In the genomic region with DNA sequence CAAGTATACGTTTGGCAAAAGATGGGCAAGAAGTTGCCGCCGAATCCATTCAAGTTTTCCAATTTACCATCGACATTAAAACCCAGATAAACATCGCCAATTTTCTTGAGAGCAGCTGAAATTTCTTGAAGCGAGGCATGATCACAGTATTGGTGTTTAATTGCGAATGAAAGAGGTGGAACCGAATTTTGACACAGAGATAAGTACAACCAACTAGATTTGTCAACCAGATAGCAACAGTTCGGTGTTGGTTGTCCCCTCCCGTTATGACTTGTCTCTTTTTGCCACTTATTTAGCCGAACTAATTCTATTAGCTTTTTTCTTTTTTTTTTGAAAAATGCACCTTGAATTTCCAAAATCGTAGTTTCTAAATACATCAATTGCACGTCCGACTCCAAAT, we compare ENCODE assay signal across 3 worm cellular contexts.
TF ChIP-seq lines count a peak whose summit lies in the region.

No protein-coding gene starts in this region.

TF ChIP-seq in whole organism, L1 larva, 84 proteins besides CTCF, POLR2A, EP300 and RAD21:
- no peak for TF ChIP-seq sup-37 (GFP tag; optimal IDR thresholded peaks at IDR 0.05; lab: Kevin White, UChicago)
- peak; percentile 22 for TF ChIP-seq lin-14 (GFP tag; optimal IDR thresholded peaks at IDR 0.05; lab: Kevin White, UChicago)
- no peak for TF ChIP-seq nhr-76 (tag; optimal IDR thresholded peaks at IDR 0.05; lab: Kevin White, UChicago)

TF ChIP-seq in whole organism, L3 larva, 47 proteins besides CTCF, POLR2A, EP300 and RAD21:
- TF ChIP-seq nhr-25 (tag; optimal IDR thresholded peaks at IDR 0.05; lab: Kevin White, UChicago) (peak; percentile 10), mml-1 (tag; optimal IDR thresholded peaks at IDR 0.05; lab: Kevin White, UChicago) (no peak), unc-62 (GFP tag; optimal IDR thresholded peaks at IDR 0.05; lab: Kevin White, UChicago) (no peak), elt-1 (tag; optimal IDR thresholded peaks at IDR 0.05; lab: Kevin White, UChicago) (peak; percentile 80), pha-4 (tag; optimal IDR thresholded peaks at IDR 0.05; lab: Kevin White, UChicago) (no peak)

TF ChIP-seq in whole organism, L4 larva, 104 proteins besides CTCF, POLR2A, EP300 and RAD21:
- TF ChIP-seq unc-62 (GFP tag; optimal IDR thresholded peaks at IDR 0.05 in 1 of 2; lab: Kevin White, UChicago) (peak in 1 of 2 experiments; percentile 83), unc-62 (tag; optimal IDR thresholded peaks at IDR 0.05; lab: Kevin White, UChicago) (no peak), daf-12 (tag; optimal IDR thresholded peaks at IDR 0.05; lab: Kevin White, UChicago) (no peak), aha-1 (tag; lab: Kevin White, UChicago) (peak; percentile 5)
TF ChIP-seq in whole organism, L4 larva: peak in this region for 2.
